Fruit fly (Drosophila melanogaster) whole organism, embryonic: ENCODE data around the gene CG6785.

Experiments
- ATbp ChIP-seq: fragments of 200-800 bp; sonication (Bioruptor generic); optimal IDR thresholded peaks from 2 replicates; lab custom pipeline; 2017; ENCODE audit warnings: missing biosample characterization, mild to moderate bottlenecking, missing genetic modification characterization, missing genetic modification reagents
- Bdp1 ChIP-seq: fragments of 200-800 bp; sonication (Bioruptor generic); optimal IDR thresholded peaks from 3 replicates; lab custom pipeline; 2016; ENCODE audit warnings: missing biosample characterization, missing genetic modification characterization
- Bteb2 ChIP-seq: fragments of 200-800 bp; sonication (Bioruptor generic); optimal IDR thresholded peaks from 2 replicates; lab custom pipeline; 2016; ENCODE audit warnings: missing biosample characterization, missing genetic modification characterization
- CG10565 ChIP-seq: fragments of 200-800 bp; sonication (Bioruptor generic); optimal IDR thresholded peaks from 3 replicates; lab custom pipeline; 2016; ENCODE audit warnings: missing biosample characterization, mild to moderate bottlenecking, missing genetic modification characterization
- CG11247 ChIP-seq: fragments of 200-800 bp; sonication (Bioruptor generic); IDR thresholded peaks from 2 replicates; pipeline ENCODE4 v1.3.6; 2022; ENCODE audit warnings: missing biosample characterization, missing genetic modification characterization
- CG14965 ChIP-seq: fragments of 200-800 bp; sonication (Bioruptor generic); optimal IDR thresholded peaks from 2 replicates; lab custom pipeline; 2016; ENCODE audit warnings: missing biosample characterization, missing genetic modification characterization, borderline replicate concordance
- CG15073 ChIP-seq: fragments of 200-800 bp; sonication (Bioruptor generic); optimal IDR thresholded peaks from 2 replicates; lab custom pipeline; 2016; ENCODE audit warnings: missing biosample characterization, missing genetic modification characterization
- CG15479 ChIP-seq: fragments of 200-800 bp; sonication (Bioruptor generic); optimal IDR thresholded peaks from 3 replicates; lab custom pipeline; 2019; ENCODE audit warnings: missing biosample characterization, mild to moderate bottlenecking, missing genetic modification characterization, moderate library complexity
- CG16815 ChIP-seq: fragments of 200-800 bp; sonication (Bioruptor generic); optimal IDR thresholded peaks from 3 replicates; lab custom pipeline; 2017; ENCODE audit warnings: missing biosample characterization, mild to moderate bottlenecking, missing genetic modification characterization
- CG17385 ChIP-seq: fragments of 200-800 bp; sonication (Bioruptor generic); optimal IDR thresholded peaks from 3 replicates; lab custom pipeline; 2018; ENCODE audit warnings: missing biosample characterization, mild to moderate bottlenecking, missing genetic modification characterization
- CG1832 ChIP-seq: fragments of 200-800 bp; sonication (Bioruptor generic); optimal IDR thresholded peaks from 2 replicates; lab custom pipeline; 2017; ENCODE audit warnings: missing biosample characterization, mild to moderate bottlenecking, missing genetic modification characterization, inconsistent platforms
- CG2889 ChIP-seq: fragments of 200-800 bp; sonication (Bioruptor generic); IDR thresholded peaks from 3 replicates; pipeline ENCODE4 v1.3.6; 2022; ENCODE audit warnings: missing biosample characterization, missing genetic modification characterization
- CG3407 ChIP-seq: fragments of 200-800 bp; sonication (Bioruptor generic); optimal IDR thresholded peaks from 2 replicates; lab custom pipeline; 2018; ENCODE audit warnings: missing biosample characterization, mild to moderate bottlenecking, missing genetic modification characterization
- CG34376 ChIP-seq: fragments of 200-800 bp; sonication (Bioruptor generic); optimal IDR thresholded peaks from 2 replicates; lab custom pipeline; 2018; ENCODE audit warnings: missing biosample characterization, mild to moderate bottlenecking, missing genetic modification characterization
- CG4707 ChIP-seq: fragments of 200-800 bp; sonication (Bioruptor generic); optimal IDR thresholded peaks from 2 replicates; lab custom pipeline; 2018; ENCODE audit warnings: missing biosample characterization, mild to moderate bottlenecking, missing genetic modification characterization, moderate library complexity
- CG6683 ChIP-seq: fragments of 200-800 bp; sonication (Bioruptor generic); optimal IDR thresholded peaks from 2 replicates; lab custom pipeline; 2017; ENCODE audit warnings: missing biosample characterization, mild to moderate bottlenecking, missing genetic modification characterization, missing genetic modification reagents
- CG7271 ChIP-seq: fragments of 200-800 bp; sonication (Bioruptor generic); optimal IDR thresholded peaks from 2 replicates; lab custom pipeline; 2018; ENCODE audit warnings: missing biosample characterization, mild to moderate bottlenecking, missing genetic modification characterization, moderate library complexity
- CG7928 ChIP-seq: fragments of 200-800 bp; sonication (Bioruptor generic); optimal IDR thresholded peaks from 2 replicates; lab custom pipeline; 2017; ENCODE audit warnings: missing biosample characterization, mild to moderate bottlenecking, missing genetic modification characterization
- CG8281 ChIP-seq: fragments of 200-800 bp; sonication (Bioruptor generic); optimal IDR thresholded peaks from 2 replicates; lab custom pipeline; 2018; ENCODE audit warnings: missing biosample characterization, mild to moderate bottlenecking, missing genetic modification characterization, moderate library complexity
- CG9215 ChIP-seq: fragments of 200-800 bp; sonication (Bioruptor generic); IDR thresholded peaks from 2 replicates; pipeline ENCODE4 v1.3.6; 2022; ENCODE audit warnings: missing biosample characterization, missing genetic modification characterization
- CTCF ChIP-seq: fragments of 200-800 bp; sonication (Bioruptor generic); optimal IDR thresholded peaks from 2 replicates; lab custom pipeline; 2017; ENCODE audit warnings: missing biosample characterization, mild to moderate bottlenecking, missing genetic modification characterization, moderate library complexity
- Camta ChIP-seq: fragments of 200-800 bp; sonication (Bioruptor generic); optimal IDR thresholded peaks from 2 replicates; lab custom pipeline; 2016; ENCODE audit warnings: missing biosample characterization, missing genetic modification characterization
- Deaf1 ChIP-seq: fragments of 200-800 bp; optimal IDR thresholded peaks from 3 replicates; lab custom pipeline; 2019; ENCODE audit warnings: missing biosample characterization, mild to moderate bottlenecking, missing genetic modification characterization, moderate library complexity
- Ets65A ChIP-seq: fragments of 200-800 bp; sonication (Bioruptor generic); peaks from one replicate; lab custom pipeline; 2016; ENCODE audit warnings: missing biosample characterization, missing genetic modification characterization
- HLH4C ChIP-seq: fragments of 200-800 bp; sonication (Bioruptor generic); IDR thresholded peaks from 3 replicates; pipeline ENCODE4 v1.3.6; 2022; ENCODE audit warnings: missing biosample characterization, missing genetic modification characterization; ENCODE audit not compliant: partially characterized antibody
- Hr39 ChIP-seq: fragments of >200 bp; optimal IDR thresholded peaks from 2 replicates; lab custom pipeline; 2017
- Hsf ChIP-seq: fragments of 200-800 bp; sonication (Bioruptor generic); optimal IDR thresholded peaks from 3 replicates; lab custom pipeline; 2016; ENCODE audit warnings: missing biosample characterization, missing genetic modification characterization
- Jarid2 ChIP-seq: fragments of 200-800 bp; sonication (Bioruptor generic); optimal IDR thresholded peaks from 3 replicates; lab custom pipeline; 2017; ENCODE audit warnings: mild to moderate bottlenecking, missing biosample characterization, missing genetic modification reagents, missing genetic modification characterization
- Lhr ChIP-seq: fragments of 200-800 bp; sonication (Bioruptor generic); optimal IDR thresholded peaks from 3 replicates; lab custom pipeline; 2017; ENCODE audit warnings: mild to moderate bottlenecking, missing biosample characterization, missing genetic modification reagents, missing genetic modification characterization
- Mes4 ChIP-seq: fragments of 200-800 bp; sonication (Bioruptor generic); optimal IDR thresholded peaks from 2 replicates; lab custom pipeline; 2016; ENCODE audit warnings: missing biosample characterization, missing genetic modification characterization
- Nf-YC ChIP-seq: fragments of 200-800 bp; optimal IDR thresholded peaks from 3 replicates; lab custom pipeline; 2019; ENCODE audit warnings: missing biosample characterization, mild to moderate bottlenecking, missing genetic modification characterization, moderate library complexity
- Poxn ChIP-seq: fragments of 200-800 bp; sonication (Bioruptor generic); IDR thresholded peaks from 2 replicates; pipeline ENCODE4 v1.3.6; 2022; ENCODE audit warnings: missing biosample characterization, missing genetic modification characterization
- TFAM ChIP-seq: fragments of 200-800 bp; sonication (Bioruptor generic); optimal IDR thresholded peaks from 2 replicates; lab custom pipeline; 2017; ENCODE audit warnings: missing biosample characterization, missing genetic modification characterization, inconsistent platforms
- bigmax ChIP-seq: fragments of 200-800 bp; sonication (Bioruptor generic); optimal IDR thresholded peaks from 2 replicates; lab custom pipeline; 2018; ENCODE audit warnings: missing biosample characterization, mild to moderate bottlenecking, missing genetic modification characterization
- bowl ChIP-seq: fragments of 200-800 bp; sonication (Bioruptor generic); IDR thresholded peaks from 2 replicates; pipeline ENCODE4 v1.3.6; 2022; ENCODE audit warnings: missing biosample characterization, missing genetic modification characterization
- cad ChIP-seq: fragments of >200 bp; optimal IDR thresholded peaks from 2 replicates; lab custom pipeline; 2017; ENCODE audit warnings: missing biosample characterization, missing genetic modification characterization
- fd3F ChIP-seq: fragments of 200-800 bp; sonication (Bioruptor generic); optimal IDR thresholded peaks from 2 replicates; lab custom pipeline; 2018; ENCODE audit warnings: missing biosample characterization, mild to moderate bottlenecking, missing genetic modification characterization, moderate library complexity
- fu2 ChIP-seq: fragments of 200-800 bp; sonication (Bioruptor generic); optimal IDR thresholded peaks from 2 replicates; lab custom pipeline; 2016; ENCODE audit warnings: missing biosample characterization, missing genetic modification characterization
- gce ChIP-seq: fragments of 200-800 bp; sonication (Bioruptor generic); IDR thresholded peaks from 3 replicates; pipeline ENCODE4 v1.3.6; 2022; ENCODE audit warnings: missing biosample characterization, missing genetic modification characterization
- gcm ChIP-seq: fragments of 200-800 bp; sonication (Bioruptor generic); optimal IDR thresholded peaks from 2 replicates; lab custom pipeline; 2019; ENCODE audit warnings: missing biosample characterization, mild to moderate bottlenecking, missing genetic modification characterization, moderate library complexity
- mld ChIP-seq: fragments of 200-800 bp; sonication (Bioruptor generic); IDR thresholded peaks from 3 replicates; pipeline ENCODE4 v1.3.6; 2022; ENCODE audit warnings: missing biosample characterization, missing genetic modification characterization; ENCODE audit not compliant: partially characterized antibody
- otp ChIP-seq: fragments of 200-800 bp; sonication (Bioruptor generic); IDR thresholded peaks from 3 replicates; pipeline ENCODE4, ENCODE4 v1.3.6; 2022; ENCODE audit warnings: missing biosample characterization, missing genetic modification characterization
- prd ChIP-seq, 3 experiments: fragments of >200 bp in 2 of 3; fragments of 200-800 bp in 1 of 3; sonication (Bioruptor generic) in 1 of 3; optimal IDR thresholded peaks in 2 of 3; IDR thresholded peaks in 1 of 3; 2 replicates in 2 of 3; 3 replicates in 1 of 3; pipeline versions ENCODE4 v1.3.6 to Lab custom; 2017 to 2022; ENCODE audit warnings: missing biosample characterization in 1 of 3, missing genetic modification characterization in 1 of 3
- sc ChIP-seq, 3 experiments: fragments of >200 bp in 2 of 3; fragments of 200-800 bp in 1 of 3; sonication (Bioruptor generic) in 1 of 3; optimal IDR thresholded peaks; 2 replicates in 2 of 3; 3 replicates in 1 of 3; lab custom pipeline; 2017; ENCODE audit warnings: mild to moderate bottlenecking in 1 of 3, missing biosample characterization in 1 of 3, missing genetic modification characterization in 1 of 3, missing genetic modification reagents in 1 of 3
- ttk ChIP-seq: fragments of 200-800 bp; sonication (Bioruptor generic); IDR thresholded peaks from 2 replicates; pipeline ENCODE4 v2.1.2; 2022; ENCODE audit warnings: missing biosample characterization, missing genetic modification characterization
- vnd ChIP-seq: fragments of 200-800 bp; sonication (Bioruptor generic); IDR thresholded peaks from 3 replicates; pipeline ENCODE4 v1.3.6; 2022; ENCODE audit warnings: missing biosample characterization, missing genetic modification characterization; ENCODE audit not compliant: partially characterized antibody
- zen ChIP-seq: fragments of 200-800 bp; sonication (Bioruptor generic); optimal IDR thresholded peaks from 3 replicates; lab custom pipeline; 2018; ENCODE audit warnings: missing biosample characterization, mild to moderate bottlenecking, missing genetic modification characterization, moderate library complexity

Gene CG6785

dm6 chr2L:12085619-12086171 lies 40.7 kb upstream of the CG6785 start, which contains the start of gene prd (continued):
- TF ChIP-seq CG9215 (GFP tag; lab: Robert Waterston, UW) (no peak), bigmax (GFP tag; lab: Kevin White, UChicago) (no peak), ATbp (no peak), CG10565 (no peak), gcm (GFP tag; lab: Kevin White, UChicago) (no peak), CG8281 (tag; lab: Kevin White, UChicago) (no peak), Jarid2 (peak; percentile 36), CG15479 (peak; percentile 76), CG11247 (GFP tag; lab: Robert Waterston, UW) (no peak), prd (optimal IDR thresholded peaks at IDR 0.05; lab: Kevin White, UChicago) (no peak), prd (GFP tag; IDR thresholded peaks at IDR 0.05; lab: Robert Waterston, UW) (peak; percentile 50; the same call in 1 of the 3 replicates), sc (optimal IDR thresholded peaks at IDR 0.05; lab: Kevin White, UChicago) (no peak), sc (GFP tag; optimal IDR thresholded peaks at IDR 0.05; lab: Kevin White, UChicago) (no peak), HLH4C (no peak), CG34376 (GFP tag; lab: Kevin White, UChicago) (no peak), mld (GFP tag; lab: Robert Waterston, UW) (0 out of 3 replicates have a peak, but pooled peaks have one; percentile 31), vnd (GFP tag; lab: Robert Waterston, UW) (no peak), CTCF (GFP tag; lab: Kevin White, UChicago) (peak; percentile 88), fu2 (GFP tag; lab: Kevin White, UChicago) (no peak), ttk (GFP tag; lab: Robert Waterston, UW) (no peak), bowl (GFP tag; lab: Robert Waterston, UW) (no peak), Poxn (GFP tag; lab: Robert Waterston, UW) (no peak), Mes4 (no peak), CG1832 (peak; percentile 89), CG16815 (GFP tag; lab: Kevin White, UChicago) (no peak), Nf-YC (tag; lab: Kevin White, UChicago) (peak; percentile 97), Bteb2 (GFP tag; lab: Kevin White, UChicago) (no peak), fd3F (no peak), gce (no peak)

DNA sequence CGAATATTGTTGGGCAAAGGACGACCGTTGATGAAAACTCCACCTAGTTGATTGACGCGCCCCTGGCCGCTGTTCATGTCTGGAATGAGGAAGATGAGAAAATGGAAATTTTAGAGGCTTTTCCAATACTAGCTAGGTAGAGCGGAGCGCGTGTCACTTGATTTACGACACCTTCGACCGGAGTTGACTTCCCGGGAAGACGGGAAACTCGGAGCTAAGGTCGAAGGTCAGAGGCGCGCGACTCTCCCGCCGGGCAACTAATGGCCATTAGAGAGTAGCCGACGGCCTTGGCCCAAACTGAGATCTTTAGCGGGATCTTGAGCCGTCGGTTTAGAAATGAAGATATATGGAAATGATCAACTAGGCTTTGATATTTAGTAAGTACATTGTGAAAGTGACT lies 40.0 kb upstream of the CG6785 start:
- peak; percentile 59 for TF ChIP-seq zen (tag; lab: Kevin White, UChicago)
- no peak for TF ChIP-seq Bdp1 (GFP tag; lab: Kevin White, UChicago)
- peak; percentile 72 for TF ChIP-seq Ets65A (GFP tag; lab: Kevin White, UChicago)
- TF ChIP-seq CG15073 (GFP tag; lab: Kevin White, UChicago), result no peak
- peak; percentile 83 for TF ChIP-seq cad (GFP tag; lab: Kevin White, UChicago)
- TF ChIP-seq Hsf (GFP tag; lab: Kevin White, UChicago), result no peak

DNA sequence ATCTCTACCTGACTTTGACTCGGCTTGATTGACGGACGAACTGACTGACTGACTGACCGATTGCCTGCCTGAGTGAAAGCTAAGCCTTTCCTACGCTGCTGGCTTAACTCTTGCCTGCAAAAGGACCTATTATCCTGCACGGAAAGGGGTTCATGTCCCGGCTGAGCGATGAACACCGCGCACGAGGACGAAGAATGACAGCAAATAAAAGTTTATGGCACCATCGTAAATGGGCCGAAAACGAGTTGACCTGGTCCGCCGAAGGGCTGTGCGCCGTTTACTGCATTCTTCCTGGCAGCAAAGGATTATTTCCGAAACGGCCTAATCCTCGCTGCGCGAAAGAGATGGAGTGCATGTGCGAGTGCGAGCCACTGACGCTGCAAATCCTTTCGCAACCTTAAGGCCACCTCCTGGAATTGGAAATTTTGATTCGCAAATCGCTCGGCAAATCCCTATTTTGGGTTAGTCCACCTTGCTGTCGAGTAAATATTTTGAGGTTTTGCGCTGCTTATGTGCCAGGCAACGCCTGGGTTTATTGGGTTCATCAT lies 36.2 kb upstream of the CG6785 start:
- peak; percentile 90 for TF ChIP-seq zen (tag; lab: Kevin White, UChicago)
- TF ChIP-seq CG6683 (GFP tag; lab: Kevin White, UChicago), result no peak
- no peak for TF ChIP-seq otp (GFP tag; lab: Robert Waterston, UW)
- peak; percentile 93 for TF ChIP-seq CG15479
- TF ChIP-seq CG7271 (tag; lab: Kevin White, UChicago), result peak; percentile 91
- TF ChIP-seq CG15073 (GFP tag; lab: Kevin White, UChicago), result no peak
- TF ChIP-seq Camta (GFP tag; lab: Kevin White, UChicago), result no peak
- TF ChIP-seq CG2889 (GFP tag; lab: Robert Waterston, UW), result no peak
- TF ChIP-seq CG7928 (GFP tag; lab: Kevin White, UChicago), result no peak
- peak; percentile 37 for TF ChIP-seq Ets65A (GFP tag; lab: Kevin White, UChicago)
- TF ChIP-seq Deaf1 (tag; lab: Kevin White, UChicago), result no peak
- TF ChIP-seq CG3407, result no peak
- no peak for TF ChIP-seq Hr39 (lab: Kevin White, UChicago)
- TF ChIP-seq CG14965 (GFP tag; lab: Kevin White, UChicago), result no peak
- TF ChIP-seq TFAM (GFP tag; lab: Kevin White, UChicago), result no peak
- no peak for TF ChIP-seq prd (optimal IDR thresholded peaks at IDR 0.05; lab: Kevin White, UChicago)
- peak; percentile 41; the same call in 1 of the 3 replicates for TF ChIP-seq prd (GFP tag; IDR thresholded peaks at IDR 0.05; lab: Robert Waterston, UW)
- TF ChIP-seq CG4707 (GFP tag; lab: Kevin White, UChicago), result no peak
- TF ChIP-seq CG17385 (GFP tag; lab: Kevin White, UChicago), result no peak
- TF ChIP-seq Lhr, result no peak
